Worm (Caenorhabditis elegans) whole organism, L4/young adult: Measurements from ENCODE around the gene C14A4.9.

ENCODE experiments used
- W03F9.2 ChIP-seq: fragments of 150-350 bp; optimal IDR thresholded peaks from 2 replicates; lab custom pipeline; 2014; ENCODE audit warnings: missing biosample characterization, missing genetic modification characterization
- dao-5 ChIP-seq: sonication (generic microtip); optimal IDR thresholded peaks from 2 replicates; lab custom pipeline; 2016; ENCODE audit warnings: missing genotype, missing genetic modification characterization, moderate library complexity, missing compliant biosample characterization
- him-1 ChIP-seq: sonication (generic microtip); optimal IDR thresholded peaks from 2 replicates; lab custom pipeline; 2016; ENCODE audit warnings: missing genotype, missing genetic modification reagents, missing genetic modification characterization, missing compliant biosample characterization

The C14A4.9 gene

DNA sequence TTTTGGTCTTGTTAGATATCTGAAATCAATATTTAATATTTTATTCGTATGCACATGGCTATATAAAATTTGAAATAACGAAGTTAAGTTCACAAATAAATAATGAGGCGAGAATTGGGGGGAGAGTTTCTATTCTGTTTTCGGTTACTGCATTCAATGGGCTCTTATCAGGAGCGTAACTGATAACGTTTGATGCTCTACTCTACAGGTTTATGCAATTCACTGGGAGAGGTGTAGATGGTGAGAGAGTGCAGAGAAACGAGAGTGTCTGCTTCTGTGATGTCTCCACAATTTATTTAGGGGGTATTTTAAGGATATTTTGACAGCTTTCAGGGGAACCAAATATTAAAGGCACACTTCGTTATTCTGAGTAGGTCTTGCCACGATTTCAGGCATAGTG lies 4.4 kb upstream of the C14A4.9 start, which contains the start of gene C14A4.6:
Gene C14A4.6, minus strand, starts transcription at position 19 of the 400 bp plus-strand sequence.
- TF ChIP-seq W03F9.2 (no peak), dao-5 (tag; lab: Kevin White, UChicago) (no peak), him-1 (tag; lab: Kevin White, UChicago) (no peak)

DNA sequence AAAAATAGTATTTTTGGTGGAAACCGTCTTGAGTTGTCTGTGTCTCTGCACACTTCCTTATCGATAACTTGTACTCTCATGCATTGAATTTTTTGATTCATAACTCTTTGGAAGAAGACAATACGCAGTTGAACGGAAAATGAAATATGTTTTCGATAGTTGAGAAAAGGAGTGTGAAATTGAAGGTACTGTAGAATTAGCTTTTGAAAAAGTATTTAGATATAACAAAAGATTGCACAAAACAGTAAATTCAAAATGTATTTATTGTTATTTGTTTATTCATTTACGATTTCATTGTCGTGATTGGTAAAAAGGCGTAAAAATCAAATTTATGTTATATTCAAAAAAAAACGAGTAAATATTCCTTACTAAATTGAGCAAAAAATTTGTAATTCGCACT lies 2.7 kb upstream of the C14A4.9 start, which contains the start of gene C14A4.7:
Gene C14A4.7, minus strand, starts transcription at position 101 of the 400 bp plus-strand sequence.
- TF ChIP-seq him-1 (tag; lab: Kevin White, UChicago) (no peak), W03F9.2 (no peak)

DNA sequence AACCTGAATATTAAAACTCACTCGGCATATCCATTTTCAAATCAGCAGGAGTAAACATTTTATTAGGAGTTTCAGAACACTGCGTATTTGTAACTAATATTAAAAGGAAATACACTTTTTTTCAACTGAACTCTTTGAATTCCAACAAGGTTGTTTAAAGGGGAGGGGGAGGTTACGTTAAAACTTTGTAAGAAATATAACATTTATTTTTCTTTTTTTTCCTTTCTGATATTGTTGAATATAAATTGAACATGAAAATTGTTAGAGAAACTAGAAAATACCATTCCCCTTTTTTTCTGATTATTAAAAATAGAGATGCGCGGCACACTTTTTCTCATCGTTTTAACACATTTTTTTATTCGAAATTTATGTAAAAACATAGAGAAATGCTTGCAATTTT lies 1.1 kb upstream of the C14A4.9 start, which contains the start of gene C14A4.8:
Gene C14A4.8, minus strand, starts transcription at position 101 of the 400 bp plus-strand sequence.
- TF ChIP-seq him-1 (tag; lab: Kevin White, UChicago) (no peak), dao-5 (tag; lab: Kevin White, UChicago) (no peak), W03F9.2 (no peak)

DNA sequence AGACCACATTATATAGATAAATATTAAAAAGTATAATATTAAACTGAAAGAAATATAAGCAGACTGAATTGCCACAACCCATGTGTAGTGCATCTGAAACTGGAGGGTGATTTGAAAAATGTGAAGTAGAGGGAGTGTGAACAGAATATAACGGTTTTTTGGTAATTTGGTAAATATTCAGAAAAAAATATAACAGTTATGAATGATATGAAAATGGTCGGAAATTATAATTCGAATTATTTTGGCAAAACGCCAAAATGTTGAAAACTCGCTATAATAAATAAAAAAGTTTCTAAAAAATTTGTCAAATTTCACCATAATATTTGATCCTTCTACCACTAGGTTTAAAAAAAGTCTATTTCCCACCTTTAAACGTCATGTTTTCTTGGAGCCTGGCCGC lies 3.0 kb downstream of the C14A4.9 start, which contains the start of gene srv-2:
Gene srv-2, minus strand, starts transcription at position 101 of the 400 bp plus-strand sequence.
- TF ChIP-seq dao-5 (tag; lab: Kevin White, UChicago) (no peak), W03F9.2 (no peak)

DNA sequence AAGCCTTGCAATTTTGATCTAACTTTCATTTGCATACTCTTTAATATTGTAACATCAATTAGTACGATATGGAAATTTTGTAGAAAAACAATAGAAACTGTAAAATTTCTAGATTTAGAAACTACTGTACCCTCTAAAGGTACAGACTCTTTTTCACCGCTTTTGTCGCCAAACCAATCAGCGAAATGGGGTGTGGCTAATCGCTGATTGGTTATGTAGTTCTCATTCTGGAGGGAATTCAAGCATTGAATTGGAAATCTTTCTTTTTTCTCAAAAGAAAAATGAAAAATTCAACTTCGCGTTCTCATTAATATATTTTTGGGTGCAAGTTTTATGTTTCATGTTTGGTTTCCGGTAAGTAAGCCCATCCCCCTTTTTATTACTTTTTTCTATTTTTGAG lies 4.4 kb downstream of the C14A4.9 start:
- TF ChIP-seq him-1 (tag; lab: Kevin White, UChicago), result no peak
- TF ChIP-seq W03F9.2, result no peak
- TF ChIP-seq dao-5 (tag; lab: Kevin White, UChicago), result no peak

DNA sequence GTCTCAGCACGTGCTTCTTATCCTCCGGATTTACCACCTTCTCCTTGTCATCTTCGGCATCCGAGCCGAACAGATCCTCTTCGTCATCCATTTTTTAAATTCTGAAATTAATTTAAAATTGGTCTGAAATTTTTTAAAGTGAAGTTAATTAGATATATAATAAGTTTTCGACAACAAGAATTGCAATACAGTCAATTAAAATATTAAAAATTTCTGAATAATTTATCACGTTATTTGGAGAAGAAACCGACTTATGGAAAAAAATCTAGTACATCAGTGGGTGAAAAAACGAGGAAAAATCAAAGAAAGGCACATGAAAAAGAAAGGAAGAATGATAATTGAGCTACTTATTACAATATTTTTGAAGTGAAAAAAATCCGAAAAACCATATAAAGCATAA lies 6.4 kb downstream of the C14A4.9 start, which contains the start of gene taf-13:
Gene taf-13, minus strand, starts transcription at position 101 of the 400 bp plus-strand sequence.
- TF ChIP-seq dao-5 (tag; lab: Kevin White, UChicago) (no peak), W03F9.2 (no peak), him-1 (tag; lab: Kevin White, UChicago) (no peak)

DNA sequence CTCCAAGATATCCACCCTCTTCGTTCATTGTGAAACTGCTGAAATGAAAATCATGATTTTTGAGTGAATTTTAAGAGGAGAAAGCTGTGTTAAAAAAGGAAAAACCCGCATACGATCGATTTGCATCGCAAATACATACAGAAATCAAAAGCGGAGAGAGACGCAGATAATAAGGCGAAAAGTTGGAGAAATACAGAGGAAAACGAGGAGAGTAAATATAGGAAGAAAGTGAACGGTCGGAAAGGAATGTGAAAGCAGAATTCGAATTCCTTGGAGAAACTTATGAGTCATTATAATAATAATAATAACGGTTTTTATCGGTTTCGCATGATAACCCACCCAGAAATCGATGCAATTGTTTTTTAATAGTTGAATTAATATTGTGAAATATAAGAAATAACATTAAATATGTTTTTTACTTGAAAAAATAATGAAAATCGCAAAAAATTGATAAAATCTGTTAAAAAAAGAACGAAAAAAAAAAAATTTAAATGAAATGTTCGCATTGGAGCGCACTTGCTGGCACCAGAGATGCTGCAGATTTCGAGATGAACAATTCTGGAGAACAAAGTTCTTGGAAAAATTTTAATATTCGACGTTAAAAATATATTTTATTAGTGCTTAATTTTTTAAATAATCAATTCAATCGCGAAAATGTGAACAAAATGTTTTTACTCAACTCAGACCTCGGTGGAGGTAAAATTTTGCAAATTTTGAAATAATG lies 8.3 kb downstream of the C14A4.9 start, which contains the start of gene ccm-3:
Gene ccm-3, minus strand, starts transcription at position 38 of the 724 bp plus-strand sequence.
- TF ChIP-seq W03F9.2 (no peak), dao-5 (tag; lab: Kevin White, UChicago) (no peak), him-1 (tag; lab: Kevin White, UChicago) (no peak)

DNA sequence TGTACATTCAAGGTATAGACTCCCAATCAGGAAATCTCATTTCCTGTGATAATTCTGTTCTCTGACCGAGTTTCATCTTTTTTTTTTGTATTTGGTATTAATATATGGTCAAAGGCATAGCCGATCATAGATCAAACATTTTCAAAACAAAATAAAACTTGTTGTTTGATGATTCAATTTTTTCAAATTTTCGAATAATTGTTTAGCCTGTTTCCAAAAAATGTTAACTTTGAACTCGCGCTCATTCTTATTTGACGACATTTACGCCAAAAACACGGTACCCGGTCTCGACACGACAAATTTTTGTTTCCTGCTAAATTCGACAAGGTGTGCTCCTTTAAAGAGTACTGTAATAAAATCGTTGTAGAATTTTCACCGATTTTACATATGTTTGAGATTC lies 9.7 kb downstream of the C14A4.9 start:
- no peak for TF ChIP-seq him-1 (tag; lab: Kevin White, UChicago)
- TF ChIP-seq W03F9.2, result no peak
- no peak for TF ChIP-seq dao-5 (tag; lab: Kevin White, UChicago)

DNA sequence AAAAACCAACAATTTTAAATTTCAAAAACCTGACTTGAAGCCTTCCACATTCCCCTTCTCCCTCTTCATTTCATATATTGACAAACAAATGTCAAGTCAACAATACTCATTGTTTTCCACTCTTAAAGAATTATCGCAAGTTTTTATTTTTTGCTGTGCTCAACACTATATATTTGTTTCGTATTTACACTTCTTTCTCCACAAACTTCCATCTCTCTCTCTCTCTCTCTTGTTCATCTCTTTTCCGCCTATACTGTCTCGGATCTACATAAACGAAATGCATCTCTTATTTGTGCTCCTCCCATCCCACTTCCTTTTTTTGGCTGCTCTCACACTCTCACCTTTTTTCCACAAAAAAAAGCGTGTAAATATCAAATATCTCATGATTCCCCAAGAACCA lies 13.6 kb downstream of the C14A4.9 start, which contains the start of gene C14A4.12:
Gene C14A4.12, plus strand, starts transcription at position 301 of the 400 bp plus-strand sequence.
- TF ChIP-seq dao-5 (tag; lab: Kevin White, UChicago), result no peak
- TF ChIP-seq W03F9.2, result no peak
- no peak for TF ChIP-seq him-1 (tag; lab: Kevin White, UChicago)

DNA sequence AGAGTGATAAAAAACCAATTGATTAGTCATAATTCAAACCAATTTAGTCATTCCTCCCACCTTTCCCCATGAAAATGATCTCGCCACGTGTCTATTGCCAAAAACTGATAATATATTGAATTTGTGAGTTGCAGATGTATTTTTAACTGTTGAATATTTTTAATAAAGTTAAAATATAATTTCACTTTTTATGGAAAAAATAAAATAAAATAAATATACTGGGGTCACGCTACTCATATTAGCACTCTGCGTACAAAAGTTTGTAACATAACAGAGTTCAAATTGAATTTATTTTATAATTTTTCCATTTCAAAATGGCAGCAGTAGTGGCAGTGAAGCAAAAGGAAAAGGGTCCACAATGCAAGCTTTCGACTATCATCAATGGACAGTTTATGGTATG lies 19.0 kb downstream of the C14A4.9 start, which contains the start of gene C14A4.13:
Gene C14A4.13, plus strand, starts transcription at position 301 of the 400 bp plus-strand sequence.
- TF ChIP-seq dao-5 (tag; lab: Kevin White, UChicago) (no peak), W03F9.2 (no peak), him-1 (tag; lab: Kevin White, UChicago) (no peak)

DNA sequence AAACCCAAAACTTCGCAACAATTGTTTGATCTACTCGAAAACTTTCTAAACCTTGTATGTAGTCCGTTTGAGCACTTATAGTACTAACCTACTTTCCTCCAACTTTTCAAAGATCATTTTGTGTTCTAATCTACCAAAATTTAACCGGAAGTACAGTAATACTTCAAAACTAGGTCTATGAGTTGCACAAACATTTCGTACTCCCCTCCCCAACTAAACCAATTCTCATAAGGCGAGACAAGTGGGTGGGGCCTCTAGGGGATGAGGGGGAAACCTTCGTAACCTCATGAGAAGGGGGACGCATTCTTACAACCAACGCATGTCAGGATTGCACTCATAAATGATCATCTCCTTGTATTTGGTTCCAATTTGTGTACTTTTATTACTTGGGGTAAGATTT lies 22.8 kb downstream of the C14A4.9 start, which contains the start of gene cutl-9:
Gene cutl-9, plus strand, starts transcription at position 301 of the 400 bp plus-strand sequence.
- TF ChIP-seq dao-5 (tag; lab: Kevin White, UChicago) (no peak), W03F9.2 (no peak), him-1 (tag; lab: Kevin White, UChicago) (no peak)

DNA sequence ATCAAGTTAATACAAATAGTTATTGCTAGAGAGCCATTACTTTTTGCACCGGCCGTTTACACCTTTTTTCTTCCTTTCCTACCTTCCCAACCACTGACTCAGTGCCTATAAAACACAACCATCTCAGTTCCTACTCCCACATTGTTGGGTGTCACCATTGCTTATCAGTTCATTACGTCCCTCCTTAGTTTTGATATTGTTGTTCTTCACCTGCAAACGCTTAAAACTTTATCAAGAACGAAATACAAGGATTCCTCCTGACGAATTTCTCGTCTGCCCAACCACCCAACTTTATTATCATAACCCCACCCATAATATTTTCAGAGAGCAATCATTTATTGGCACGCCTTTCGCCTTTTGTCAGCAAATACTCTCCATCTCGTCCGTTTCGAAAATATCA lies 27.9 kb downstream of the C14A4.9 start:
- TF ChIP-seq W03F9.2 (no peak), dao-5 (tag; lab: Kevin White, UChicago) (no peak), him-1 (tag; lab: Kevin White, UChicago) (no peak)

DNA sequence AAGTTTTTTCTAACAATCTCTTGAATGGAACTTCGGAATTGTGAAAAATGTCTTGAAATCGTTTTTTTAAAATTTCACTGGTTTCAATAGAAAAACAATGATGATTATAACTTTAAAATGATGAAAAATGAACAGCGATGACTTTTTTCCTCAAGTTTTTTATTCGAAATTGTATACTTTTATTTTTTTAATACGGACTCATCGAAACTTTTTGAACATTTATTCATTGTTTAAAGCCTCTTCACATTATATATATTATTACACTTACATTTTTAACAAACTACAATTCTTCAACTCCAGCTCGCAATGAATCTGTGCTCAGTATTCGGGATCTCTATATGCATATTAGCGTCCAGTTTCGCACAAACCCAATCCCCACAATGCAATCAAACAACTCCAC lies 28.8 kb downstream of the C14A4.9 start, which contains the start of gene M28.8:
Gene M28.8, plus strand, starts transcription at position 301 of the 400 bp plus-strand sequence.
- TF ChIP-seq W03F9.2, result no peak
- no peak for TF ChIP-seq dao-5 (tag; lab: Kevin White, UChicago)
- TF ChIP-seq him-1 (tag; lab: Kevin White, UChicago), result no peak

DNA sequence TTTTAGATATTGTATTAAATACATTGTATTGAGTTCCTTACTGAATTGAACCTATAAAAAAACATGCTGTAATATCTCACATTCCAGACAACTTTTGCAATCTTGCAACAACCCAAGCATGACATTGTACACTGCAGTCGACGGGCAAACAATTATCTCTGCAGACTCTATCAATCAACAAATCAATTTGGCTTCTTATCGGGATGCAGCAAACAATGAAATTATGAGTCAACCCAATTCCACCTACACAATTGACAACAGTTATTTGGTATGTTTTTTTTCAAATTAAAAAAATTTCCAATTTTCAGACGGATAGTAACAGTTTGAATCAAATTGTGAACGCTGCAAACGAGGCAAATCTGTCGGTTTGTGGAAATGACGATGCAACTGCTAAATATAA lies 31.8 kb downstream of the C14A4.9 start:
- TF ChIP-seq him-1 (tag; lab: Kevin White, UChicago), result no peak
